Fruit fly (Drosophila melanogaster): ENCODE data around the gene Prosbeta7.

dm6 chr3R:5330338-5330737 lies 27.8 kb downstream of the Prosbeta7 start:
- no peak for TF ChIP-seq usp (GFP tag; optimal IDR thresholded peaks at IDR 0.05)
- TF ChIP-seq Abd-B (GFP tag; optimal IDR thresholded peaks at IDR 0.05) = no peak
- no peak for TF ChIP-seq HLH106 (tag; optimal IDR thresholded peaks at IDR 0.05)
- no peak for TF ChIP-seq dl (GFP tag; optimal IDR thresholded peaks at IDR 0.05; ENCODE audit: insufficient read depth in 1 of 2, partially characterized antibody in 2 of 2)
- no peak for TF ChIP-seq OdsH (GFP tag; optimal IDR thresholded peaks at IDR 0.05)
- no peak for TF ChIP-seq Vsx2 (GFP tag; optimal IDR thresholded peaks at IDR 0.05; ENCODE audit: partially characterized antibody)
- no peak for TF ChIP-seq Dfd (GFP tag; optimal IDR thresholded peaks at IDR 0.05)
- no peak for TF ChIP-seq ey (GFP tag; optimal IDR thresholded peaks at IDR 0.05)
- no peak for TF ChIP-seq Rel (GFP tag; optimal IDR thresholded peaks at IDR 0.05)
- TF ChIP-seq Rel (tag; optimal IDR thresholded peaks at IDR 0.05) = no peak
- peak; percentile 4 for TF ChIP-seq psq (GFP tag; optimal IDR thresholded peaks at IDR 0.05)
- no peak for TF ChIP-seq Hr78 (GFP tag; optimal IDR thresholded peaks at IDR 0.05)
- TF ChIP-seq h (GFP tag; optimal IDR thresholded peaks at IDR 0.05) = peak; percentile 5

Data from whole organism, wandering third instar larva.